Worm (Caenorhabditis elegans): ENCODE results near the gene ttbk-8.2.
A peak's percentile ranks its signal among the peaks of the same experiment; 100 is the strongest.

Gene ttbk-8.2

ce11 chrIV:5605225-5605624, 26.5 kb upstream of the ttbk-8.2 start:
- TF ChIP-seq ekl-4 (GFP tag; IDR thresholded peaks at IDR 0.05) (peak; percentile 43; the same call in 1 of the 2 replicates), egrh-3 (GFP tag; IDR thresholded peaks at IDR 0.05) (no peak), lir-1 (GFP tag; conservative IDR thresholded peaks at IDR 0.05) (0 out of 2 replicates have a peak, but pooled peaks have one; percentile 33), D2030.7 (GFP tag; IDR thresholded peaks at IDR 0.05) (no peak), F23B12.7 (tag; optimal IDR thresholded peaks at IDR 0.05; ENCODE audit: insufficient read depth) (no peak), B0035.1 (tag; optimal IDR thresholded peaks at IDR 0.05) (no peak), cebp-1 (GFP tag; IDR thresholded peaks at IDR 0.05) (no peak), cebp-1 (tag; optimal IDR thresholded peaks at IDR 0.05) (no peak), C17E4.6 (GFP tag; IDR thresholded peaks at IDR 0.05) (no peak)

ce11 chrIV:5607343-5607742, 24.4 kb upstream of the ttbk-8.2 start:
- no peak for TF ChIP-seq let-607 (tag; optimal IDR thresholded peaks at IDR 0.05)
- TF ChIP-seq akir-1 (GFP tag; optimal IDR thresholded peaks at IDR 0.05), result no peak
- TF ChIP-seq F49E8.2 (tag; optimal IDR thresholded peaks at IDR 0.05; ENCODE audit: insufficient read depth), result no peak
- no peak for TF ChIP-seq mes-4 (tag; optimal IDR thresholded peaks at IDR 0.05)
- TF ChIP-seq nfyb-1 (GFP tag; IDR thresholded peaks at IDR 0.05), result no peak
- no peak for TF ChIP-seq snpc-4 (GFP tag; optimal IDR thresholded peaks at IDR 0.05)
- TF ChIP-seq snpc-4 (tag; optimal IDR thresholded peaks at IDR 0.05), result peak in 3 of 4 experiments; percentile 13 to 62 (median 31)
- TF ChIP-seq B0336.3 (GFP tag; IDR thresholded peaks at IDR 0.05), result 0 out of 2 replicates have a peak, but pooled peaks have one; percentile 45
- no peak for TF ChIP-seq lir-1 (GFP tag; conservative IDR thresholded peaks at IDR 0.05)
- TF ChIP-seq him-1 (tag; optimal IDR thresholded peaks at IDR 0.05), result no peak
- no peak for TF ChIP-seq ama-1 (optimal IDR thresholded peaks at IDR 0.05)
- TF ChIP-seq ama-1 (GFP tag; optimal IDR thresholded peaks at IDR 0.05), result no peak
- TF ChIP-seq nhr-120 (GFP tag; IDR thresholded peaks at IDR 0.05), result no peak
- no peak for TF ChIP-seq unc-130 (GFP tag; optimal IDR thresholded peaks at IDR 0.05)
- no peak for TF ChIP-seq attf-6 (GFP tag; IDR thresholded peaks at IDR 0.05)
- TF ChIP-seq ceh-79 (tag; optimal IDR thresholded peaks at IDR 0.05), result no peak
- TF ChIP-seq lag-1 (GFP tag; IDR thresholded peaks at IDR 0.05), result no peak
- peak; percentile 54 for TF ChIP-seq lin-40 (tag; optimal IDR thresholded peaks at IDR 0.05)
- TF ChIP-seq hlh-12 (tag; optimal IDR thresholded peaks at IDR 0.05), result no peak
- TF ChIP-seq nhr-90 (tag; optimal IDR thresholded peaks at IDR 0.05), result no peak
- TF ChIP-seq aptf-2 (GFP tag; conservative IDR thresholded peaks at IDR 0.05), result no peak
- no peak for TF ChIP-seq athp-1 (tag; optimal IDR thresholded peaks at IDR 0.05)
- TF ChIP-seq sea-2 (GFP tag; IDR thresholded peaks at IDR 0.05), result no peak
- no peak for TF ChIP-seq madf-3 (GFP tag; IDR thresholded peaks at IDR 0.05)
- TF ChIP-seq F33H1.4 (GFP tag; IDR thresholded peaks at IDR 0.05), result no peak
- TF ChIP-seq F10E7.11 (tag; optimal IDR thresholded peaks at IDR 0.05), result no peak
- TF ChIP-seq tbp1 (GFP tag; optimal IDR thresholded peaks at IDR 0.05), result peak; percentile 25
- no peak for TF ChIP-seq lsy-27 (tag; optimal IDR thresholded peaks at IDR 0.05; ENCODE audit: borderline replicate concordance, insufficient read depth)
- TF ChIP-seq F57C9.4 (tag; optimal IDR thresholded peaks at IDR 0.05), result no peak
- no peak for TF ChIP-seq ets-4 (GFP tag; optimal IDR thresholded peaks at IDR 0.05)
- no peak for TF ChIP-seq ceh-100 (GFP tag; IDR thresholded peaks at IDR 0.05)
- no peak for TF ChIP-seq mxl-1 (tag; optimal IDR thresholded peaks at IDR 0.05)
- no peak for TF ChIP-seq D2030.7 (GFP tag; IDR thresholded peaks at IDR 0.05)
- TF ChIP-seq rcor-1 (GFP tag; IDR thresholded peaks at IDR 0.05), result no peak
- no peak for TF ChIP-seq Y95B8A.8 (GFP tag; IDR thresholded peaks at IDR 0.05)
- TF ChIP-seq ztf-25 (GFP tag; IDR thresholded peaks at IDR 0.05), result no peak
- no peak for TF ChIP-seq T26A5.8 (tag; optimal IDR thresholded peaks at IDR 0.05)
- TF ChIP-seq Y53G8AR.9 (GFP tag; conservative IDR thresholded peaks at IDR 0.05), result no peak
- TF ChIP-seq xnd-1 (tag; optimal IDR thresholded peaks at IDR 0.05), result no peak
- TF ChIP-seq unc-62 (GFP tag; optimal IDR thresholded peaks at IDR 0.05), result no peak
- TF ChIP-seq dpff-1 (tag; optimal IDR thresholded peaks at IDR 0.05), result no peak
- TF ChIP-seq ZK185.1 (tag; optimal IDR thresholded peaks at IDR 0.05; ENCODE audit: poor library complexity, severe bottlenecking), result no peak
